Worm (Caenorhabditis elegans) whole organism, young adult: Measurements from ENCODE around the gene F48G7.12.

Experiments used
- B0019.2 ChIP-seq: fragments of 200-800 bp; sonication (Bioruptor generic); conservative IDR thresholded peaks from 2 replicates; pipeline ENCODE4 v1.3.6; 2022; ENCODE audit warnings: missing genetic modification reagents, missing genetic modification characterization, missing compliant biosample characterization
- C17E4.6 ChIP-seq: fragments of 200-800 bp; sonication (Bioruptor generic); IDR thresholded peaks from 2 replicates; pipeline ENCODE4 v1.3.6; 2022; ENCODE audit warnings: missing genetic modification reagents, missing genetic modification characterization, missing compliant biosample characterization
- F22D6.2 ChIP-seq: sonication (generic microtip); optimal IDR thresholded peaks from 2 replicates; lab custom pipeline; 2016; ENCODE audit warnings: mild to moderate bottlenecking, missing genetic modification characterization, missing compliant biosample characterization
- F33H1.4 ChIP-seq: fragments of 200-800 bp; sonication (Bioruptor generic); IDR thresholded peaks from 2 replicates; pipeline ENCODE4 v1.3.6; 2022; ENCODE audit warnings: missing genetic modification reagents, missing genetic modification characterization, missing compliant biosample characterization
- F49E8.2 ChIP-seq: sonication (generic microtip); optimal IDR thresholded peaks from 3 replicates; lab custom pipeline; 2017; ENCODE audit warnings: missing genetic modification characterization, mild to moderate bottlenecking, missing compliant biosample characterization, antibody characterized with exemption, moderate library complexity; ENCODE audit not compliant: insufficient read depth
- F52B5.7 ChIP-seq: sonication (generic microtip); optimal IDR thresholded peaks from 2 replicates; lab custom pipeline; 2016; ENCODE audit warnings: mild to moderate bottlenecking, missing genetic modification characterization, missing compliant biosample characterization
- F57C9.4 ChIP-seq: sonication (generic microtip); optimal IDR thresholded peaks from 2 replicates; lab custom pipeline; 2017; ENCODE audit warnings: mild to moderate bottlenecking, missing genetic modification characterization, missing compliant biosample characterization
- K11D2.4 ChIP-seq: fragments of 200-800 bp; sonication (Bioruptor generic); IDR thresholded peaks from 2 replicates; pipeline ENCODE4 v1.3.6; 2022; ENCODE audit warnings: missing genetic modification reagents, missing genetic modification characterization, missing compliant biosample characterization
- Y53F4B.3 ChIP-seq: fragments of 200-800 bp; sonication (Bioruptor generic); IDR thresholded peaks from 2 replicates; pipeline ENCODE4 v1.3.6; 2022; ENCODE audit warnings: missing genetic modification reagents, missing genetic modification characterization, missing compliant biosample characterization
- Y53G8AR.9 ChIP-seq: fragments of 200-800 bp; sonication (Bioruptor generic); conservative IDR thresholded peaks from 2 replicates; pipeline ENCODE4 v1.3.6; 2022; ENCODE audit warnings: missing genetic modification reagents, missing genetic modification characterization, missing compliant biosample characterization
- Y56A3A.18 ChIP-seq: fragments of 200-800 bp; sonication (Bioruptor generic); IDR thresholded peaks from 2 replicates; pipeline ENCODE4 v1.3.6; 2022; ENCODE audit warnings: missing genetic modification reagents, missing genetic modification characterization, missing compliant biosample characterization
- ZK185.1 ChIP-seq: sonication (generic microtip); optimal IDR thresholded peaks from 2 replicates; lab custom pipeline; 2016; ENCODE audit warnings: mild to moderate bottlenecking, missing genetic modification characterization, missing compliant biosample characterization; ENCODE audit not compliant: poor library complexity, severe bottlenecking
- aptf-2 ChIP-seq: fragments of 200-800 bp; sonication (Bioruptor generic); conservative IDR thresholded peaks from 2 replicates; pipeline ENCODE4 v1.3.6; 2022; ENCODE audit warnings: missing genetic modification reagents, missing genetic modification characterization, missing compliant biosample characterization
- attf-3 ChIP-seq: fragments of 200-800 bp; sonication (Bioruptor generic); conservative IDR thresholded peaks from 2 replicates; pipeline ENCODE4 v1.3.6; 2022; ENCODE audit warnings: missing genetic modification reagents, missing genetic modification characterization, missing compliant biosample characterization
- attf-5 ChIP-seq: fragments of 200-800 bp; sonication (Bioruptor generic); optimal IDR thresholded peaks from 2 replicates; lab custom pipeline; 2018; ENCODE audit warnings: mild to moderate bottlenecking, missing genetic modification characterization, missing compliant biosample characterization
- attf-6 ChIP-seq: fragments of 200-800 bp; sonication (Bioruptor generic); IDR thresholded peaks from 2 replicates; pipeline ENCODE4 v1.3.6; 2022; ENCODE audit warnings: missing genetic modification reagents, missing genetic modification characterization, missing compliant biosample characterization
- ceh-100 ChIP-seq: fragments of 200-800 bp; sonication (Bioruptor generic); IDR thresholded peaks from 2 replicates; pipeline ENCODE4 v1.3.6; 2022; ENCODE audit warnings: missing genetic modification reagents, missing genetic modification characterization, missing compliant biosample characterization
- ceh-40 ChIP-seq: fragments of 200-800 bp; sonication (Bioruptor generic); IDR thresholded peaks from 2 replicates; pipeline ENCODE4 v1.3.6; 2022; ENCODE audit warnings: missing genetic modification characterization, missing compliant biosample characterization
- hlh-26 ChIP-seq: fragments of 200-800 bp; sonication (Bioruptor generic); conservative IDR thresholded peaks from 2 replicates; pipeline ENCODE4 v1.3.6; 2022; ENCODE audit warnings: missing genetic modification reagents, missing genetic modification characterization, missing compliant biosample characterization
- hsf-1 ChIP-seq: fragments of 200-800 bp; sonication (Bioruptor generic); IDR thresholded peaks from 2 replicates; pipeline ENCODE4 v1.3.6; 2022; ENCODE audit warnings: missing genetic modification reagents, missing genetic modification characterization, missing compliant biosample characterization
- lin-35 ChIP-seq, 3 experiments: fragments of 150-350 bp in 2 of 3; sonication (generic microtip) in 1 of 3; optimal IDR thresholded peaks; 2 replicates each; lab custom pipeline; 2014 to 2018; ENCODE audit warnings: missing biosample characterization in 3 of 3, missing genetic modification characterization in 3 of 3, missing genetic modification reagents in 3 of 3
- lsy-27 ChIP-seq: sonication (generic microtip); optimal IDR thresholded peaks from 2 replicates; lab custom pipeline; 2017; ENCODE audit warnings: missing genetic modification characterization, mild to moderate bottlenecking, missing compliant biosample characterization, antibody characterized with exemption, missing genotype, borderline replicate concordance; ENCODE audit not compliant: insufficient read depth
- madf-10 ChIP-seq: sonication (generic microtip); optimal IDR thresholded peaks from 2 replicates; lab custom pipeline; 2016; ENCODE audit warnings: mild to moderate bottlenecking, missing genetic modification characterization, missing compliant biosample characterization
- madf-6 ChIP-seq: fragments of 200-800 bp; sonication (Bioruptor generic); IDR thresholded peaks from 2 replicates; pipeline ENCODE4 v1.3.6; 2022; ENCODE audit warnings: missing genetic modification reagents, missing genetic modification characterization, missing compliant biosample characterization
- mcd-1 ChIP-seq: fragments of 200-800 bp; sonication (Bioruptor generic); IDR thresholded peaks from 2 replicates; pipeline ENCODE4 v1.3.6; 2022; ENCODE audit warnings: missing genetic modification reagents, missing genetic modification characterization, missing compliant biosample characterization
- nfyb-1 ChIP-seq: fragments of 200-800 bp; sonication (Bioruptor generic); IDR thresholded peaks from 2 replicates; pipeline ENCODE4 v1.3.6; 2022; ENCODE audit warnings: missing genetic modification reagents, missing genetic modification characterization, missing compliant biosample characterization
- nhr-80 ChIP-seq: sonication (generic microtip); optimal IDR thresholded peaks from 2 replicates; lab custom pipeline; 2016; ENCODE audit warnings: missing genetic modification characterization, missing compliant biosample characterization
- nhr-90 ChIP-seq: sonication (generic microtip); optimal IDR thresholded peaks from 2 replicates; lab custom pipeline; 2016; ENCODE audit warnings: missing genotype, mild to moderate bottlenecking, missing genetic modification characterization, missing compliant biosample characterization
- rec-8 ChIP-seq, 2 experiments: sonication (generic microtip); optimal IDR thresholded peaks; 2 replicates each; lab custom pipeline; 2016; ENCODE audit warnings: mild to moderate bottlenecking in 2 of 2, missing genetic modification characterization in 2 of 2, missing genetic modification reagents in 2 of 2, missing genotype in 2 of 2, missing biosample characterization in 1 of 2, missing compliant biosample characterization in 1 of 2, moderate library complexity in 1 of 2
- repo-1 ChIP-seq: sonication (generic microtip); optimal IDR thresholded peaks from 2 replicates; lab custom pipeline; 2017; ENCODE audit warnings: mild to moderate bottlenecking, missing genetic modification characterization, missing compliant biosample characterization
- rpc-1 ChIP-seq, 2 experiments: fragments of 150-350 bp in 1 of 2; sonication (generic microtip) in 1 of 2; optimal IDR thresholded peaks; 2 replicates each; lab custom pipeline; 2014 to 2018; ENCODE audit warnings: missing biosample characterization in 1 of 2, missing genetic modification characterization in 1 of 2, missing genetic modification reagents in 1 of 2, missing genotype in 1 of 2
- snpc-4 ChIP-seq, 5 experiments: fragments of 150-350 bp in 1 of 5; sonication (generic microtip) in 4 of 5; optimal IDR thresholded peaks; 2 replicates each; lab custom pipeline; 2014 to 2018; ENCODE audit warnings: missing genetic modification characterization in 5 of 5, missing biosample characterization in 3 of 5, antibody characterized with exemption in 2 of 5, mild to moderate bottlenecking in 2 of 5, missing compliant biosample characterization in 2 of 5, missing genotype in 2 of 5, moderate library complexity in 2 of 5, missing genetic modification reagents in 1 of 5
- tbp1 ChIP-seq: fragments of 200-800 bp; sonication (Bioruptor generic); optimal IDR thresholded peaks from 2 replicates; lab custom pipeline; 2018; ENCODE audit warnings: mild to moderate bottlenecking, missing genetic modification characterization, missing compliant biosample characterization
- zfh-2 ChIP-seq: fragments of 200-800 bp; sonication (Bioruptor generic); conservative IDR thresholded peaks from 2 replicates; pipeline ENCODE4 v1.3.6; 2022; ENCODE audit warnings: missing genetic modification reagents, missing genetic modification characterization, missing compliant biosample characterization
- ztf-22 ChIP-seq: fragments of 200-800 bp; sonication (Bioruptor generic); optimal IDR thresholded peaks from 2 replicates; lab custom pipeline; 2018; ENCODE audit warnings: mild to moderate bottlenecking, missing genetic modification characterization, moderate library complexity, missing compliant biosample characterization
- ztf-6 ChIP-seq: fragments of 200-800 bp; sonication (Bioruptor generic); IDR thresholded peaks from 2 replicates; pipeline ENCODE4 v1.3.6; 2022; ENCODE audit warnings: missing genetic modification reagents, missing genetic modification characterization, missing compliant biosample characterization

Gene F48G7.12

ce11 chrV:654402-654801, 8.4 kb upstream of the F48G7.12 start, which contains the start of gene srj-6:
srj-6 (minus strand) TSS chrV:654502.
- TF ChIP-seq rpc-1 (optimal IDR thresholded peaks at IDR 0.05; lab: Kevin White, UChicago) (no peak), rpc-1 (tag; optimal IDR thresholded peaks at IDR 0.05; lab: Kevin White, UChicago) (no peak), nfyb-1 (GFP tag; lab: Robert Waterston, UW) (no peak), nhr-90 (no peak), zfh-2 (GFP tag; lab: Robert Waterston, UW) (no peak), madf-6 (no peak), B0019.2 (GFP tag; lab: Robert Waterston, UW) (no peak), hsf-1 (GFP tag; lab: Robert Waterston, UW) (no peak), ceh-100 (GFP tag; lab: Robert Waterston, UW) (no peak), madf-10 (no peak)

- TF ChIP-seq repo-1 (tag; lab: Kevin White, UChicago) (no peak), snpc-4 (GFP tag; optimal IDR thresholded peaks at IDR 0.05; lab: Kevin White, UChicago) (no peak), snpc-4 (tag; optimal IDR thresholded peaks at IDR 0.05; lab: Kevin White, UChicago) (no peak), F49E8.2 (tag; lab: Kevin White, UChicago) (no peak), F52B5.7 (tag; lab: Kevin White, UChicago) (no peak), K11D2.4 (no peak), attf-5 (GFP tag; lab: Kevin White, UChicago) (no peak), attf-3 (no peak), attf-6 (GFP tag; lab: Robert Waterston, UW) (no peak), aptf-2 (GFP tag; lab: Robert Waterston, UW) (no peak), ZK185.1 (tag; lab: Kevin White, UChicago) (no peak), Y56A3A.18 (GFP tag; lab: Robert Waterston, UW) (no peak), Y53F4B.3 (no peak), lin-35 (GFP tag; optimal IDR thresholded peaks at IDR 0.05; lab: Kevin White, UChicago) (no peak), ztf-6 (GFP tag; lab: Robert Waterston, UW) (no peak), ceh-40 (GFP tag; lab: Robert Waterston, UW) (no peak)
These were observed 6.9 kb upstream of the F48G7.12 start, which contains the start of gene srj-5 for ce11 chrV:652940-653339. srj-5 (minus strand) TSS chrV:653040.

- TF ChIP-seq lsy-27 (no peak), Y53G8AR.9 (GFP tag; lab: Robert Waterston, UW) (no peak), C17E4.6 (no peak), F33H1.4 (GFP tag; lab: Robert Waterston, UW) (no peak), rec-8 (tag; optimal IDR thresholded peaks at IDR 0.05; lab: Kevin White, UChicago) (no peak), mcd-1 (GFP tag; lab: Robert Waterston, UW) (no peak), ztf-22 (no peak), attf-6 (GFP tag; lab: Robert Waterston, UW) (no peak), ceh-100 (GFP tag; lab: Robert Waterston, UW) (no peak), tbp1 (GFP tag; lab: Kevin White, UChicago) (no peak), F22D6.2 (tag; lab: Kevin White, UChicago) (no peak), nhr-80 (no peak), hlh-26 (GFP tag; lab: Robert Waterston, UW) (no peak), F57C9.4 (tag; lab: Kevin White, UChicago) (no peak)
- TF ChIP-seq, all 124 proteins: peak for 0
These were observed 859 bp upstream of the F48G7.12 start, which contains the start of gene ugt-42 for ce11 chrV:646888-647287. ugt-42 (plus strand) TSS chrV:647188.
